Fruit fly (Drosophila melanogaster): ENCODE results near the gene CG12320.

Gene CG12320

dm6 chr3R:18252578-18252977 lies at the start of gene CG12320:
TSS of gene CG12320 (minus strand) at chr3R:18252734.
- TF ChIP-seq Hr39 (GFP tag; optimal IDR thresholded peaks at IDR 0.05): no peak
- no peak for TF ChIP-seq Blimp-1 (GFP tag; optimal IDR thresholded peaks at IDR 0.05)
- TF ChIP-seq CG3032 (tag; optimal IDR thresholded peaks at IDR 0.05): no peak
- TF ChIP-seq CG6792 (GFP tag; optimal IDR thresholded peaks at IDR 0.05): no peak
- TF ChIP-seq vri (GFP tag; optimal IDR thresholded peaks at IDR 0.05): no peak
- no peak for TF ChIP-seq CG34406 (GFP tag; optimal IDR thresholded peaks at IDR 0.05)
- TF ChIP-seq CG1621 (tag; optimal IDR thresholded peaks at IDR 0.05): peak; percentile 49
- TF ChIP-seq esn (GFP tag; optimal IDR thresholded peaks at IDR 0.05): peak; percentile 6
- TF ChIP-seq CG6276 (GFP tag; optimal IDR thresholded peaks at IDR 0.05): no peak
- no peak for TF ChIP-seq CG8319 (GFP tag; optimal IDR thresholded peaks at IDR 0.05)
- no peak for TF ChIP-seq CG11902 (GFP tag; optimal IDR thresholded peaks at IDR 0.05)
- TF ChIP-seq Hr4 (GFP tag; optimal IDR thresholded peaks at IDR 0.05): no peak
- TF ChIP-seq CG4318 (GFP tag; optimal IDR thresholded peaks at IDR 0.05): no peak
- no peak for TF ChIP-seq fd59A (GFP tag; optimal IDR thresholded peaks at IDR 0.05)
- TF ChIP-seq salr (GFP tag; optimal IDR thresholded peaks at IDR 0.05): no peak
- TF ChIP-seq Ets96B (tag; optimal IDR thresholded peaks at IDR 0.05): no peak
- peak; percentile 52 for TF ChIP-seq Sox14 (GFP tag; optimal IDR thresholded peaks at IDR 0.05)
- TF ChIP-seq CG11762 (GFP tag; optimal IDR thresholded peaks at IDR 0.05; ENCODE audit: insufficient read depth): no peak
- TF ChIP-seq CG9139 (GFP tag; optimal IDR thresholded peaks at IDR 0.05): no peak

DNA sequence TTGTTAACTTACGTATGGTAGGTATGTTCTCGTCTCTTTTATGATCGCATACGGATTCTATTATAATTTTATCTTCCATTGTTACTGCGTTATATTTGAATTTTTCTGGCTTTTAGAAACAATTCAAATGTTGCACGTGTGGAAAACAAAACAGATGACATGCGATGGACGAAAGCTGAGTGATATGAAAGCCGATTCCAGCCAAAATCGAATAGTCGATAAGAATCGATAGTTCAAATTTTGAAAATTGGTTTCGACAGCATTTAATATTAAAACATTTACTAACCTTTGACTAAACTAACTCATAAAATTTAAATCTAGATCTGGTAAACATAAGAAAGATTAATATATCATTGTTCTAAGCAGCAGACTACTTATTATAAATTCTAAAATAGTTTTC lies 49.0 kb upstream of the CG12320 start, which contains the start of gene Polr1E:
Gene Polr1E, minus strand, starts transcription at position 160 of the 400 bp plus-strand sequence.
- TF ChIP-seq CG4318 (GFP tag; optimal IDR thresholded peaks at IDR 0.05) (no peak), Ets96B (tag; optimal IDR thresholded peaks at IDR 0.05) (no peak), CG8319 (GFP tag; optimal IDR thresholded peaks at IDR 0.05) (no peak), CG6163 (GFP tag; IDR thresholded peaks at IDR 0.05) (no peak), vri (GFP tag; optimal IDR thresholded peaks at IDR 0.05) (no peak), CG1621 (tag; optimal IDR thresholded peaks at IDR 0.05) (no peak), CG9139 (GFP tag; optimal IDR thresholded peaks at IDR 0.05) (no peak), Eip78C (GFP tag) (no peak), Hr38 (GFP tag; optimal IDR thresholded peaks at IDR 0.05) (no peak), CG10669 (GFP tag; optimal IDR thresholded peaks at IDR 0.05) (no peak), Gug (GFP tag; IDR thresholded peaks at IDR 0.05) (no peak), Sox102F (GFP tag; optimal IDR thresholded peaks at IDR 0.05) (no peak), CG6854 (GFP tag; optimal IDR thresholded peaks at IDR 0.05) (no peak), Sox14 (GFP tag; optimal IDR thresholded peaks at IDR 0.05) (no peak), Smox (GFP tag; optimal IDR thresholded peaks at IDR 0.05) (no peak), CG8632 (GFP tag; optimal IDR thresholded peaks at IDR 0.05) (no peak)

DNA sequence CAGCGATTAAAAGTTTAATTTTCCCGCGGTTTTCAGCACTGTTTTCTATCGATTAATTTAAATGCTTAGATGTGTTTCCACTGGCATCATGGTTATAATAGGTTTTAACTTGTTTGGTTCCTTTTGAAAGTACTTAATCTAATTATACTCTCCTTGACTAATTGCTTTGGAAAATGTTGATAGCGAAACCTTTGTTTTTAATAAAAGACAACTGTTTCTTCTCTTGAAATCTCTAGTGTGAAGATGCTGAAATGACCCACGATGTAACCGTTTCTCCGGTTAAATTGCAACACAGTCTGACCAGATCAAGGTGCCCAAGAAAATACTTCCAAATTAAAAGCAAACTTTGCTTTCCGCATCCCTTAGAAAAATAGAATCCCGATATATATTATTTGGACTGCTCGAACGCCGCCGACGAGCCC lies 46.4 kb upstream of the CG12320 start, which contains the start of gene Dlc90F:
Gene Dlc90F, plus strand, starts transcription at position 330 of the 422 bp plus-strand sequence.
- peak; percentile 77 for TF ChIP-seq pdm3 (GFP tag; optimal IDR thresholded peaks at IDR 0.05)
- TF ChIP-seq cyc (GFP tag; optimal IDR thresholded peaks at IDR 0.05): peak; percentile 73
- peak; percentile 80 for TF ChIP-seq eg (GFP tag; IDR thresholded peaks at IDR 0.05)
- TF ChIP-seq svp (GFP tag): no peak
- no peak for TF ChIP-seq CG10631 (GFP tag; optimal IDR thresholded peaks at IDR 0.05)
- TF ChIP-seq CG3919 (GFP tag; optimal IDR thresholded peaks at IDR 0.05): no peak
- TF ChIP-seq CG1621 (tag; optimal IDR thresholded peaks at IDR 0.05): peak; percentile 33
- TF ChIP-seq topi (GFP tag; optimal IDR thresholded peaks at IDR 0.05): peak; percentile 63
- TF ChIP-seq fd59A (GFP tag; optimal IDR thresholded peaks at IDR 0.05): peak; percentile 25
- no peak for TF ChIP-seq Smox (GFP tag; optimal IDR thresholded peaks at IDR 0.05)
- peak; percentile 86 for TF ChIP-seq Gug (GFP tag; IDR thresholded peaks at IDR 0.05)
- no peak for TF ChIP-seq CG6854 (GFP tag; optimal IDR thresholded peaks at IDR 0.05)
- TF ChIP-seq achi (GFP tag; optimal IDR thresholded peaks at IDR 0.05): no peak
- TF ChIP-seq Hr39 (GFP tag; optimal IDR thresholded peaks at IDR 0.05): peak; percentile 84
- no peak for TF ChIP-seq dsx (GFP tag; optimal IDR thresholded peaks at IDR 0.05; ENCODE audit: poor library complexity, severe bottlenecking)
- no peak for TF ChIP-seq Eip93F (GFP tag; optimal IDR thresholded peaks at IDR 0.05)
- no peak for TF ChIP-seq acj6 (GFP tag; optimal IDR thresholded peaks at IDR 0.05)
- TF ChIP-seq OdsH (GFP tag; optimal IDR thresholded peaks at IDR 0.05): peak; percentile 76
- TF ChIP-seq net (GFP tag; optimal IDR thresholded peaks at IDR 0.05): no peak
- no peak for TF ChIP-seq Eip75B (GFP tag; optimal IDR thresholded peaks at IDR 0.05)
- TF ChIP-seq esn (GFP tag; optimal IDR thresholded peaks at IDR 0.05): peak; percentile 71
- TF ChIP-seq CG31627 (GFP tag; optimal IDR thresholded peaks at IDR 0.05): peak; percentile 84
- TF ChIP-seq ss (GFP tag; optimal IDR thresholded peaks at IDR 0.05): no peak
- TF ChIP-seq CG11294 (GFP tag; IDR thresholded peaks at IDR 0.05): peak; percentile 54; the same call in 1 of the 2 replicates
- peak; percentile 72 for TF ChIP-seq Hr4 (GFP tag; optimal IDR thresholded peaks at IDR 0.05)
- peak; percentile 18 for TF ChIP-seq CG8319 (GFP tag; optimal IDR thresholded peaks at IDR 0.05)
- TF ChIP-seq CG3032 (tag; optimal IDR thresholded peaks at IDR 0.05): peak; percentile 76
- peak; percentile 6 for TF ChIP-seq CG6792 (GFP tag; optimal IDR thresholded peaks at IDR 0.05)
- TF ChIP-seq Blimp-1 (GFP tag; optimal IDR thresholded peaks at IDR 0.05): peak; percentile 16
- peak; percentile 49 for TF ChIP-seq Ets96B (tag; optimal IDR thresholded peaks at IDR 0.05)
- TF ChIP-seq fkh (GFP tag; optimal IDR thresholded peaks at IDR 0.05): no peak
- peak; percentile 45 for TF ChIP-seq CG4318 (GFP tag; optimal IDR thresholded peaks at IDR 0.05)

All from whole organism, prepupa.